Fruit fly (Drosophila melanogaster) whole organism, embryonic: Measurements from ENCODE around the gene CG42305.
A peak's percentile ranks its signal among the peaks of the same experiment; 100 is the strongest.

Experiments used
- CG11085 ChIP-seq: fragments of 200-800 bp; sonication (Bioruptor generic); IDR thresholded peaks from 2 replicates; pipeline ENCODE4 v1.3.6; 2022; ENCODE audit warnings: missing biosample characterization, missing genetic modification characterization
- CG11696 ChIP-seq: fragments of 200-800 bp; sonication (Bioruptor generic); IDR thresholded peaks from 2 replicates; pipeline ENCODE4 v1.3.6; 2022; ENCODE audit warnings: missing biosample characterization, missing genetic modification characterization
- CG12155 ChIP-seq: fragments of 200-800 bp; sonication (Bioruptor generic); optimal IDR thresholded peaks from 3 replicates; lab custom pipeline; 2016; ENCODE audit warnings: missing biosample characterization, missing genetic modification characterization
- CG12769 ChIP-seq: fragments of 200-800 bp; sonication (Bioruptor generic); optimal IDR thresholded peaks from 2 replicates; lab custom pipeline; 2019; ENCODE audit warnings: missing biosample characterization, mild to moderate bottlenecking, missing genetic modification characterization, moderate library complexity
- CG12942 ChIP-seq: fragments of 200-800 bp; sonication (Bioruptor generic); optimal IDR thresholded peaks from 3 replicates; lab custom pipeline; 2016; ENCODE audit warnings: missing biosample characterization, missing genetic modification characterization
- CG13775 ChIP-seq: fragments of 200-800 bp; sonication (Bioruptor generic); optimal IDR thresholded peaks from 3 replicates; lab custom pipeline; 2017; ENCODE audit warnings: missing biosample characterization, mild to moderate bottlenecking, missing genetic modification characterization
- CG14014 ChIP-seq: fragments of 200-800 bp; sonication (Bioruptor generic); IDR thresholded peaks from 2 replicates; pipeline ENCODE4 v1.3.6; 2022; ENCODE audit warnings: missing biosample characterization, missing genetic modification characterization
- CG14710 ChIP-seq: fragments of 200-800 bp; sonication (Bioruptor generic); optimal IDR thresholded peaks from 3 replicates; lab custom pipeline; 2019; ENCODE audit warnings: missing biosample characterization, mild to moderate bottlenecking, missing genetic modification characterization, moderate library complexity
- CG1529 ChIP-seq: fragments of 200-800 bp; sonication (Bioruptor generic); optimal IDR thresholded peaks from 3 replicates; lab custom pipeline; 2018; ENCODE audit warnings: missing biosample characterization, missing genetic modification characterization
- CG17568 ChIP-seq: fragments of 200-800 bp; sonication (Bioruptor generic); optimal IDR thresholded peaks from 2 replicates; lab custom pipeline; 2018; ENCODE audit warnings: missing biosample characterization, mild to moderate bottlenecking, missing genetic modification characterization, moderate library complexity
- CG17829 ChIP-seq: fragments of 200-800 bp; optimal IDR thresholded peaks from 2 replicates; lab custom pipeline; 2019; ENCODE audit warnings: missing biosample characterization, mild to moderate bottlenecking, missing genetic modification characterization, moderate library complexity
- CG1792 ChIP-seq: fragments of 200-800 bp; sonication (Bioruptor generic); optimal IDR thresholded peaks from 2 replicates; lab custom pipeline; 2016; ENCODE audit warnings: missing biosample characterization, missing genetic modification characterization
- CG2678 ChIP-seq: fragments of 200-800 bp; sonication (Bioruptor generic); optimal IDR thresholded peaks from 3 replicates; lab custom pipeline; 2019; ENCODE audit warnings: missing biosample characterization, mild to moderate bottlenecking, missing genetic modification characterization, moderate library complexity
- CG4707 ChIP-seq: fragments of 200-800 bp; sonication (Bioruptor generic); optimal IDR thresholded peaks from 2 replicates; lab custom pipeline; 2018; ENCODE audit warnings: missing biosample characterization, mild to moderate bottlenecking, missing genetic modification characterization, moderate library complexity
- CG6654 ChIP-seq: fragments of 200-800 bp; sonication (Bioruptor generic); optimal IDR thresholded peaks from 2 replicates; lab custom pipeline; 2017; ENCODE audit warnings: missing biosample characterization, mild to moderate bottlenecking, missing genetic modification characterization
- CG9215 ChIP-seq: fragments of 200-800 bp; sonication (Bioruptor generic); IDR thresholded peaks from 2 replicates; pipeline ENCODE4 v1.3.6; 2022; ENCODE audit warnings: missing biosample characterization, missing genetic modification characterization
- CG9876 ChIP-seq: fragments of 200-800 bp; sonication (Bioruptor generic); optimal IDR thresholded peaks from 2 replicates; lab custom pipeline; 2016; ENCODE audit warnings: missing biosample characterization, missing genetic modification characterization
- CHES-1-like ChIP-seq: fragments of 200-800 bp; sonication (Bioruptor generic); optimal IDR thresholded peaks from 2 replicates; lab custom pipeline; 2016; ENCODE audit warnings: missing biosample characterization, missing genetic modification characterization
- Dip3 ChIP-seq: fragments of 200-800 bp; sonication (Bioruptor generic); optimal IDR thresholded peaks from 3 replicates; lab custom pipeline; 2016; ENCODE audit warnings: missing biosample characterization, missing genetic modification characterization
- Dll ChIP-seq: fragments of 200-800 bp; sonication (Bioruptor generic); IDR thresholded peaks from 4 replicates; pipeline ENCODE4 v1.3.6; 2022; ENCODE audit warnings: missing biosample characterization, missing genetic modification characterization; ENCODE audit not compliant: partially characterized antibody
- Elba2 ChIP-seq: fragments of 200-800 bp; sonication (Bioruptor generic); optimal IDR thresholded peaks from 3 replicates; lab custom pipeline; 2016; ENCODE audit warnings: missing biosample characterization, missing genetic modification characterization
- HmgZ ChIP-seq: fragments of 200-800 bp; sonication (Bioruptor generic); optimal IDR thresholded peaks from 2 replicates; lab custom pipeline; 2018; ENCODE audit warnings: missing biosample characterization, mild to moderate bottlenecking, missing genetic modification characterization
- Hr3 ChIP-seq: fragments of 200-800 bp; sonication (Bioruptor generic); optimal IDR thresholded peaks from 3 replicates; lab custom pipeline; 2016; ENCODE audit warnings: missing biosample characterization, missing genetic modification characterization
- Lhr ChIP-seq: fragments of 200-800 bp; sonication (Bioruptor generic); optimal IDR thresholded peaks from 3 replicates; lab custom pipeline; 2017; ENCODE audit warnings: mild to moderate bottlenecking, missing biosample characterization, missing genetic modification reagents, missing genetic modification characterization
- Myb ChIP-seq: fragments of 200-800 bp; sonication (Bioruptor generic); optimal IDR thresholded peaks from 2 replicates; lab custom pipeline; 2016; ENCODE audit warnings: missing biosample characterization, missing genetic modification characterization
- NC2α ChIP-seq: fragments of 200-800 bp; sonication (Bioruptor generic); optimal IDR thresholded peaks from 2 replicates; lab custom pipeline; 2016; ENCODE audit warnings: missing biosample characterization, missing genetic modification characterization
- Oaz ChIP-seq: fragments of 200-800 bp; sonication (Bioruptor generic); IDR thresholded peaks from 2 replicates; pipeline ENCODE4 v1.3.6; 2022; ENCODE audit warnings: missing biosample characterization, missing genetic modification characterization
- Optix ChIP-seq: fragments of 200-800 bp; sonication (Bioruptor generic); IDR thresholded peaks from 3 replicates; pipeline ENCODE4 v1.3.6; 2022; ENCODE audit warnings: missing biosample characterization, missing genetic modification characterization
- ab ChIP-seq: fragments of 200-800 bp; sonication (Bioruptor generic); optimal IDR thresholded peaks from 2 replicates; lab custom pipeline; 2016; ENCODE audit warnings: missing biosample characterization, missing genetic modification characterization
- bab2 ChIP-seq: fragments of 200-800 bp; sonication (Bioruptor generic); optimal IDR thresholded peaks from 2 replicates; lab custom pipeline; 2016; ENCODE audit warnings: missing biosample characterization, missing genetic modification characterization
- bbx ChIP-seq: fragments of 200-800 bp; sonication (Bioruptor generic); IDR thresholded peaks from 2 replicates; pipeline ENCODE4 v1.3.6; 2022; ENCODE audit warnings: missing biosample characterization, missing genetic modification characterization; ENCODE audit not compliant: partially characterized antibody
- bowl ChIP-seq: fragments of 200-800 bp; sonication (Bioruptor generic); IDR thresholded peaks from 2 replicates; pipeline ENCODE4 v1.3.6; 2022; ENCODE audit warnings: missing biosample characterization, missing genetic modification characterization
- chif ChIP-seq, 2 experiments: fragments of 200-800 bp; sonication (Bioruptor generic); optimal IDR thresholded peaks; 3 replicates each; lab custom pipeline; 2016; ENCODE audit warnings: missing biosample characterization in 2 of 2, missing genetic modification characterization in 2 of 2
- da ChIP-seq: fragments of 200-800 bp; sonication (Bioruptor generic); optimal IDR thresholded peaks from 2 replicates; lab custom pipeline; 2016; ENCODE audit warnings: missing biosample characterization, missing genetic modification characterization
- dan ChIP-seq: fragments of 200-800 bp; sonication (Bioruptor generic); IDR thresholded peaks from 2 replicates; pipeline ENCODE4 v1.3.6; 2022; ENCODE audit warnings: missing biosample characterization, missing genetic modification characterization
- emc ChIP-seq: fragments of 200-800 bp; sonication (Bioruptor generic); optimal IDR thresholded peaks from 2 replicates; lab custom pipeline; 2016; ENCODE audit warnings: missing biosample characterization, missing genetic modification characterization
- ems ChIP-seq: fragments of 200-800 bp; sonication (Bioruptor generic); optimal IDR thresholded peaks from 3 replicates; lab custom pipeline; 2016; ENCODE audit warnings: missing biosample characterization, missing genetic modification characterization
- ewg ChIP-seq: fragments of 200-800 bp; sonication (Bioruptor generic); optimal IDR thresholded peaks from 3 replicates; lab custom pipeline; 2017; ENCODE audit warnings: mild to moderate bottlenecking, missing biosample characterization, missing genetic modification reagents, missing genetic modification characterization
- gcm2 ChIP-seq: fragments of 200-800 bp; sonication (Bioruptor generic); optimal IDR thresholded peaks from 2 replicates; lab custom pipeline; 2016; ENCODE audit warnings: missing biosample characterization, missing genetic modification characterization
- gsb ChIP-seq: fragments of 200-800 bp; sonication (Bioruptor generic); IDR thresholded peaks from 2 replicates; pipeline ENCODE4 v1.3.6; 2022; ENCODE audit warnings: missing biosample characterization, missing genetic modification characterization
- gt ChIP-seq: fragments of 200-800 bp; sonication (Bioruptor generic); IDR thresholded peaks from 2 replicates; pipeline ENCODE4 v1.3.6; 2022; ENCODE audit warnings: missing biosample characterization, missing genetic modification characterization
- inv ChIP-seq: fragments of 200-800 bp; sonication (Bioruptor generic); IDR thresholded peaks from 2 replicates; pipeline ENCODE4 v1.3.6; 2022; ENCODE audit warnings: missing biosample characterization, missing genetic modification characterization; ENCODE audit not compliant: partially characterized antibody
- onecut ChIP-seq: fragments of 200-800 bp; sonication (Bioruptor generic); IDR thresholded peaks from 2 replicates; pipeline ENCODE4 v1.3.6; 2022; ENCODE audit warnings: missing biosample characterization, missing genetic modification characterization
- phol ChIP-seq: fragments of 200-800 bp; sonication (Bioruptor generic); optimal IDR thresholded peaks from 3 replicates; lab custom pipeline; 2018; ENCODE audit warnings: missing biosample characterization, mild to moderate bottlenecking, missing genetic modification characterization, moderate library complexity
- pnt ChIP-seq: fragments of 200-800 bp; sonication (Bioruptor generic); optimal IDR thresholded peaks from 3 replicates; lab custom pipeline; 2016; ENCODE audit warnings: missing biosample characterization, missing genetic modification characterization
- run ChIP-seq: fragments of 200-800 bp; sonication (Bioruptor generic); optimal IDR thresholded peaks from 3 replicates; lab custom pipeline; 2018; ENCODE audit warnings: missing biosample characterization, mild to moderate bottlenecking, missing genetic modification characterization
- sqz ChIP-seq: fragments of 200-800 bp; sonication (Bioruptor generic); optimal IDR thresholded peaks from 3 replicates; lab custom pipeline; 2018; ENCODE audit warnings: missing biosample characterization, mild to moderate bottlenecking, missing genetic modification characterization
- tgo ChIP-seq: fragments of 200-800 bp; sonication (Bioruptor generic); IDR thresholded peaks from 3 replicates; pipeline ENCODE4 v1.3.6; 2022; ENCODE audit warnings: missing biosample characterization, missing genetic modification characterization
- wor ChIP-seq: fragments of 200-800 bp; sonication (Bioruptor generic); IDR thresholded peaks from 2 replicates; pipeline ENCODE4 v1.3.6; 2022; ENCODE audit warnings: missing biosample characterization, missing genetic modification characterization

CG42305 gene

dm6 chr2L:18830587-18831528 is 18.4 kb downstream of the CG42305 start, which contains the start of the genes CG17597 and ScpX (continued):
- TF ChIP-seq wor (GFP tag; lab: Robert Waterston, UW) (0 out of 2 replicates have a peak, but pooled peaks have one; percentile 21), CG11696 (GFP tag; lab: Robert Waterston, UW) (no peak), pnt (GFP tag; lab: Kevin White, UChicago) (peak; percentile 58), gt (no peak), tgo (GFP tag; lab: Robert Waterston, UW) (peak; percentile 35; the same call in 2 of the 3 replicates), NC2α (peak; percentile 56), CG11085 (GFP tag; lab: Robert Waterston, UW) (peak; percentile 49; the same call in 1 of the 2 replicates), CG6654 (peak; percentile 99), Hr3 (GFP tag; lab: Kevin White, UChicago) (peak; percentile 73), CG9215 (GFP tag; lab: Robert Waterston, UW) (peak; percentile 64), Elba2 (peak; percentile 14), CG9876 (peak; percentile 19), Dll (GFP tag; lab: Robert Waterston, UW) (peak; percentile 83), CHES-1-like (peak; percentile 57), onecut (peak; percentile 37; the same call in 1 of the 2 replicates), chif (GFP tag; optimal IDR thresholded peaks at IDR 0.05; lab: Kevin White, UChicago) (peak; percentile 22 to 75), phol (peak; percentile 67), Myb (GFP tag; lab: Kevin White, UChicago) (peak; percentile 27), Lhr (peak; percentile 69), ems (peak; percentile 71), CG17568 (GFP tag; lab: Kevin White, UChicago) (peak; percentile 20), ab (peak; percentile 24), sqz (GFP tag; lab: Kevin White, UChicago) (peak; percentile 51), bbx (GFP tag; lab: Robert Waterston, UW) (peak; percentile 91), bowl (GFP tag; lab: Robert Waterston, UW) (no peak), CG4707 (GFP tag; lab: Kevin White, UChicago) (no peak), CG17829 (tag; lab: Kevin White, UChicago) (peak; percentile 67), CG2678 (tag; lab: Kevin White, UChicago) (peak; percentile 76), gsb (no peak), CG1529 (no peak), run (no peak), CG1792 (peak; percentile 47), inv (GFP tag; lab: Robert Waterston, UW) (peak; percentile 65), bab2 (GFP tag; lab: Kevin White, UChicago) (peak; percentile 59), Oaz (GFP tag; lab: Robert Waterston, UW) (no peak), dan (no peak), da (GFP tag; lab: Kevin White, UChicago) (peak; percentile 43), CG14710 (tag; lab: Kevin White, UChicago) (peak; percentile 82), emc (peak; percentile 42), ewg (GFP tag; lab: Kevin White, UChicago) (peak; percentile 44), CG12769 (tag; lab: Kevin White, UChicago) (peak; percentile 57), CG14014 (GFP tag; lab: Robert Waterston, UW) (peak; percentile 53), CG12155 (GFP tag; lab: Kevin White, UChicago) (peak; percentile 65), gcm2 (peak; percentile 45), Optix (0 out of 3 replicates have a peak, but pooled peaks have one; percentile 6), CG12942 (peak; percentile 45), HmgZ (peak; percentile 61), Dip3 (peak; percentile 60), CG13775 (GFP tag; lab: Kevin White, UChicago) (peak; percentile 74)
